Fruit fly (Drosophila melanogaster): Measurements from ENCODE around the gene CG3699.

The CG3699 gene

dm6 chrX:948285-948556 is 921 bp upstream of the CG3699 start (continued):
- TF ChIP-seq disco-r (GFP tag; optimal IDR thresholded peaks at IDR 0.05): no peak
- TF ChIP-seq Blimp-1 (GFP tag; optimal IDR thresholded peaks at IDR 0.05): no peak
- no peak for TF ChIP-seq CG30431 (GFP tag; optimal IDR thresholded peaks at IDR 0.05)
- no peak for TF ChIP-seq CG15479 (GFP tag; optimal IDR thresholded peaks at IDR 0.05)
- no peak for TF ChIP-seq yki (optimal IDR thresholded peaks at IDR 0.05)
- TF ChIP-seq CG17612 (GFP tag; IDR thresholded peaks at IDR 0.05): 0 out of 2 replicates have a peak, but pooled peaks have one; percentile 8
- TF ChIP-seq Oli (tag; optimal IDR thresholded peaks at IDR 0.05): peak; percentile 3
- TF ChIP-seq pb (GFP tag; optimal IDR thresholded peaks at IDR 0.05): peak; percentile 11
- no peak for TF ChIP-seq CG14860 (GFP tag; IDR thresholded peaks at IDR 0.05; ENCODE audit: partially characterized antibody)
- no peak for TF ChIP-seq sqz (GFP tag; optimal IDR thresholded peaks at IDR 0.05)
- no peak for TF ChIP-seq scrt (GFP tag; optimal IDR thresholded peaks at IDR 0.05)
- TF ChIP-seq Adf1 (GFP tag; IDR thresholded peaks at IDR 0.05): 0 out of 2 replicates have a peak, but pooled peaks have one; percentile 5
- no peak for TF ChIP-seq CG7928 (GFP tag; optimal IDR thresholded peaks at IDR 0.05)
- TF ChIP-seq CG8765 (GFP tag; IDR thresholded peaks at IDR 0.05): no peak
- TF ChIP-seq CG4360 (GFP tag; IDR thresholded peaks at IDR 0.05): no peak
- TF ChIP-seq CG18476 (GFP tag; optimal IDR thresholded peaks at IDR 0.05): no peak
- no peak for TF ChIP-seq Hand (GFP tag; optimal IDR thresholded peaks at IDR 0.05)
- peak; percentile 69 for TF ChIP-seq slbo (GFP tag; IDR thresholded peaks at IDR 0.05)
- TF ChIP-seq gcm (GFP tag; optimal IDR thresholded peaks at IDR 0.05): no peak
- no peak for TF ChIP-seq Side (GFP tag; optimal IDR thresholded peaks at IDR 0.05)
- no peak for TF ChIP-seq CG8089 (GFP tag; optimal IDR thresholded peaks at IDR 0.05)
- no peak for TF ChIP-seq B-H1 (GFP tag; IDR thresholded peaks at IDR 0.05)
- TF ChIP-seq unc-4 (GFP tag; IDR thresholded peaks at IDR 0.05; ENCODE audit: partially characterized antibody): no peak
- no peak for TF ChIP-seq CG15073 (GFP tag; optimal IDR thresholded peaks at IDR 0.05)
- peak; percentile 72 for TF ChIP-seq CG12769 (tag; optimal IDR thresholded peaks at IDR 0.05)
- TF ChIP-seq CG2116 (GFP tag; optimal IDR thresholded peaks at IDR 0.05): no peak
- TF ChIP-seq Hr78 (GFP tag; optimal IDR thresholded peaks at IDR 0.05): no peak
- no peak for TF ChIP-seq C15 (GFP tag; IDR thresholded peaks at IDR 0.05)
- TF ChIP-seq CG16779 (GFP tag; IDR thresholded peaks at IDR 0.05): no peak
- TF ChIP-seq sr (GFP tag; IDR thresholded peaks at IDR 0.05): no peak
- TF ChIP-seq H2.0 (GFP tag; IDR thresholded peaks at IDR 0.05): no peak
- no peak for TF ChIP-seq CG6854 (GFP tag; optimal IDR thresholded peaks at IDR 0.05)
- TF ChIP-seq CG14710 (tag; optimal IDR thresholded peaks at IDR 0.05): no peak
- TF ChIP-seq vvl (GFP tag; IDR thresholded peaks at IDR 0.05): no peak
- no peak for TF ChIP-seq Deaf1 (tag; optimal IDR thresholded peaks at IDR 0.05)
- no peak for TF ChIP-seq trh (GFP tag; optimal IDR thresholded peaks at IDR 0.05)
- TF ChIP-seq BtbVII (GFP tag; optimal IDR thresholded peaks at IDR 0.05): no peak
- no peak for TF ChIP-seq CG18764 (GFP tag; optimal IDR thresholded peaks at IDR 0.05)
- TF ChIP-seq hbn (GFP tag; IDR thresholded peaks at IDR 0.05; ENCODE audit: partially characterized antibody): no peak
- TF ChIP-seq Dek (tag; optimal IDR thresholded peaks at IDR 0.05): no peak
- TF ChIP-seq CG2129 (GFP tag; IDR thresholded peaks at IDR 0.05; ENCODE audit: partially characterized antibody): no peak
- TF ChIP-seq odd (GFP tag; optimal IDR thresholded peaks at IDR 0.05): no peak
- TF ChIP-seq ci (GFP tag; IDR thresholded peaks at IDR 0.05): no peak
- TF ChIP-seq zf30C (GFP tag; optimal IDR thresholded peaks at IDR 0.05): no peak
- no peak for TF ChIP-seq gsb (GFP tag; IDR thresholded peaks at IDR 0.05)
- TF ChIP-seq tgo (GFP tag; IDR thresholded peaks at IDR 0.05): 0 out of 3 replicates have a peak, but pooled peaks have one; percentile 20
- no peak for TF ChIP-seq CG5953 (GFP tag; IDR thresholded peaks at IDR 0.05)
- no peak for TF ChIP-seq Six4 (GFP tag; optimal IDR thresholded peaks at IDR 0.05)
- TF ChIP-seq Dll (GFP tag; IDR thresholded peaks at IDR 0.05; ENCODE audit: partially characterized antibody): no peak
- TF ChIP-seq H15 (GFP tag; IDR thresholded peaks at IDR 0.05): 0 out of 3 replicates have a peak, but pooled peaks have one; percentile 15
- TF ChIP-seq Fer3 (tag; optimal IDR thresholded peaks at IDR 0.05): peak; percentile 23
- no peak for TF ChIP-seq Dref (GFP tag; IDR thresholded peaks at IDR 0.05)

Measured in whole organism, embryonic.